Worm (Caenorhabditis elegans) whole organism, early embryonic: ENCODE results near the gene panl-3.

Experiments used
- B0310.2 ChIP-seq: sonication (generic microtip); optimal IDR thresholded peaks from 2 replicates; lab custom pipeline; 2016; ENCODE audit warnings: mild to moderate bottlenecking, missing genetic modification characterization, missing compliant biosample characterization
- F13C5.2 ChIP-seq: sonication (generic microtip); optimal IDR thresholded peaks from 2 replicates; lab custom pipeline; 2017; ENCODE audit warnings: mild to moderate bottlenecking, missing genetic modification characterization, inconsistent platforms, missing compliant biosample characterization
- aly-1 ChIP-seq: sonication (generic microtip); optimal IDR thresholded peaks from 2 replicates; lab custom pipeline; 2016; ENCODE audit warnings: missing genetic modification characterization, missing compliant biosample characterization
- ama-1 ChIP-seq: fragments of 150-350 bp; optimal IDR thresholded peaks from 2 replicates; lab custom pipeline; 2014
- ceh-13 ChIP-seq: fragments of 200-800 bp; sonication (Bioruptor generic); optimal IDR thresholded peaks from 2 replicates; lab custom pipeline; 2018; ENCODE audit warnings: mild to moderate bottlenecking, missing genetic modification characterization, missing compliant biosample characterization
- ceh-36 ChIP-seq: sonication (generic microtip); optimal IDR thresholded peaks from 2 replicates; lab custom pipeline; 2016; ENCODE audit warnings: missing genetic modification characterization, inconsistent platforms, missing compliant biosample characterization
- ets-7 ChIP-seq: sonication (generic microtip); optimal IDR thresholded peaks from 2 replicates; lab custom pipeline; 2016; ENCODE audit warnings: missing genotype, missing genetic modification characterization, missing compliant biosample characterization
- flt-1 ChIP-seq: fragments of 200-800 bp; sonication (Bioruptor generic); IDR thresholded peaks from 2 replicates; pipeline ENCODE4 v1.3.6; 2022; ENCODE audit warnings: missing genetic modification characterization, missing compliant biosample characterization
- hmbx-1 ChIP-seq: sonication (generic microtip); optimal IDR thresholded peaks from 2 replicates; lab custom pipeline; 2016; ENCODE audit warnings: mild to moderate bottlenecking, missing genetic modification characterization, missing compliant biosample characterization
- hmg-4 ChIP-seq: fragments of 200-800 bp; sonication (Bioruptor generic); optimal IDR thresholded peaks from 2 replicates; lab custom pipeline; 2018; ENCODE audit warnings: mild to moderate bottlenecking, missing genetic modification characterization, missing compliant biosample characterization
- hnd-1 ChIP-seq: sonication (generic microtip); optimal IDR thresholded peaks from 2 replicates; lab custom pipeline; 2016; ENCODE audit warnings: missing genetic modification characterization, missing compliant biosample characterization
- pes-1 ChIP-seq: fragments of 200-800 bp; sonication (Bioruptor generic); IDR thresholded peaks from 2 replicates; pipeline ENCODE4 v1.3.6; 2022; ENCODE audit warnings: missing genetic modification reagents, missing genetic modification characterization, missing compliant biosample characterization
- scrt-1 ChIP-seq: fragments of 200-800 bp; sonication (Bioruptor generic); IDR thresholded peaks from 2 replicates; pipeline ENCODE4 v1.3.6; 2022; ENCODE audit warnings: missing genetic modification characterization, missing compliant biosample characterization
- sea-1 ChIP-seq: fragments of 200-800 bp; sonication (Bioruptor generic); conservative IDR thresholded peaks from 2 replicates; pipeline ENCODE4 v1.3.6; 2022; ENCODE audit warnings: missing genetic modification characterization, missing compliant biosample characterization
- tbx-11 ChIP-seq: fragments of 200-800 bp; sonication (Bioruptor generic); IDR thresholded peaks from 2 replicates; pipeline ENCODE4 v1.3.6; 2022; ENCODE audit warnings: missing genetic modification characterization, missing compliant biosample characterization
- tbx-37 ChIP-seq: fragments of 200-800 bp; sonication (Bioruptor generic); conservative IDR thresholded peaks from 2 replicates; pipeline ENCODE4 v1.3.6; 2022; ENCODE audit warnings: missing genetic modification reagents, missing genetic modification characterization, missing compliant biosample characterization
- tra-4 ChIP-seq: sonication (generic microtip); optimal IDR thresholded peaks from 2 replicates; lab custom pipeline; 2017; ENCODE audit warnings: missing genetic modification characterization, missing compliant biosample characterization

The panl-3 gene

DNA sequence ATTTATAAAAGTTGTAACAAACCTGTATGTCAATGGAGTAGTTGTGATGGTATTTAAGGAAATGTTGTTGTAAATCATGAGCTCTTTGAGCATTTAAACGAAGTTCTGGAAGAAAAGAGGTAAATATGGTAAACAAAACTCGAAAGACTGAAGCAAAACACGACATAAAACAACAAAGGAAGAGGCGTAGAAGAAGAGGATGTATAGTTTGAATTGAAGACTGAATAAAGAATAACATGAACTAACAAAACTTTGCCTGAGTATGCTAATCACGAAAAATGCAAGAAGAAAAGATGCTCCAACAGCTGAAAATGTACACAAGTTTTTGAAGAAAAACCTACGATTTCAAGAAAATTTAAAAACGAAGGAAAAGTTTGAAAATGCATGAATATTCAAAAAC is 52.2 kb downstream of the panl-3 start, which contains the start of gene ZK757.1:
TSS of gene ZK757.1 (minus strand) at position 101 of the 400 bp plus-strand sequence.
- TF ChIP-seq B0310.2 (no peak), ceh-36 (tag; lab: Kevin White, UChicago) (no peak), hnd-1 (no peak), ama-1 (lab: Kevin White, UChicago) (no peak), pes-1 (GFP tag; lab: Robert Waterston, UW) (no peak), ceh-13 (no peak), F13C5.2 (tag; lab: Kevin White, UChicago) (no peak), tbx-37 (no peak), flt-1 (GFP tag; lab: Robert Waterston, UW) (no peak), ets-7 (no peak), hmbx-1 (tag; lab: Kevin White, UChicago) (no peak), hmg-4 (GFP tag; lab: Kevin White, UChicago) (no peak), tbx-11 (GFP tag; lab: Robert Waterston, UW) (no peak), scrt-1 (GFP tag; lab: Robert Waterston, UW) (no peak), sea-1 (GFP tag; lab: Robert Waterston, UW) (no peak), tra-4 (tag; lab: Kevin White, UChicago) (no peak), aly-1 (tag; lab: Kevin White, UChicago) (no peak)
